Worm (Caenorhabditis elegans): Measurements from ENCODE around the gene chil-7.

ce11 chrII:9829108-9829507, 41.9 kb downstream of the chil-7 start, which contains the start of gene ZK938.1:
- no peak for TF ChIP-seq ztf-29 (GFP tag; IDR thresholded peaks at IDR 0.05)
- TF ChIP-seq flt-1 (GFP tag; IDR thresholded peaks at IDR 0.05): no peak

Data from whole organism, midembryonic.